Worm (Caenorhabditis elegans) whole organism, L3 larva: ENCODE measurements around the gene ric-3.

ENCODE experiments used
- R02D3.7 ChIP-seq: fragments of 150-350 bp; optimal IDR thresholded peaks from 2 replicates; lab custom pipeline; 2014; ENCODE audit warnings: missing biosample characterization, missing genetic modification characterization
- ZK546.5 ChIP-seq: sonication (generic microtip); optimal IDR thresholded peaks from 2 replicates; lab custom pipeline; 2017; ENCODE audit warnings: missing biosample characterization, missing genetic modification characterization
- ama-1 ChIP-seq: fragments of 150-350 bp; optimal IDR thresholded peaks from 2 replicates; lab custom pipeline; 2018
- ceh-28 ChIP-seq: fragments of 150-350 bp; optimal IDR thresholded peaks from 2 replicates; lab custom pipeline; 2014; ENCODE audit warnings: missing biosample characterization, missing genetic modification reagents, missing genetic modification characterization
- ceh-82 ChIP-seq: fragments of 150-350 bp; optimal IDR thresholded peaks from 2 replicates; lab custom pipeline; 2014; ENCODE audit warnings: missing biosample characterization, missing genetic modification characterization
- ceh-9 ChIP-seq: sonication (generic microtip); optimal IDR thresholded peaks from 2 replicates; lab custom pipeline; 2018; ENCODE audit warnings: missing biosample characterization, missing genetic modification characterization
- daf-12 ChIP-seq: fragments of 150-350 bp; optimal IDR thresholded peaks from 2 replicates; lab custom pipeline; 2014; ENCODE audit warnings: missing biosample characterization, missing genetic modification reagents, missing genetic modification characterization
- egl-27 ChIP-seq: sonication (generic microtip); optimal IDR thresholded peaks from 4 replicates; lab custom pipeline; 2017; ENCODE audit warnings: missing biosample characterization, missing genetic modification reagents, missing genetic modification characterization
- egl-5 ChIP-seq: fragments of 150-350 bp; optimal IDR thresholded peaks from 2 replicates; lab custom pipeline; 2017; ENCODE audit warnings: missing biosample characterization, missing genetic modification reagents, missing genetic modification characterization, inconsistent platforms
- elt-1 ChIP-seq: fragments of 150-350 bp; optimal IDR thresholded peaks from 2 replicates; lab custom pipeline; 2014; ENCODE audit warnings: missing biosample characterization, missing genetic modification characterization
- elt-2 ChIP-seq: sonication (generic microtip); optimal IDR thresholded peaks from 2 replicates; lab custom pipeline; 2016; ENCODE audit warnings: missing genetic modification reagents, mild to moderate bottlenecking, missing genetic modification characterization, missing compliant biosample characterization
- elt-3 ChIP-seq, 3 experiments: fragments of 150-350 bp in 1 of 3; sonication (generic microtip) in 2 of 3; optimal IDR thresholded peaks; 2 replicates in 2 of 3; 4 replicates in 1 of 3; lab custom pipeline; 2014 to 2017; ENCODE audit warnings: missing biosample characterization in 3 of 3, missing genetic modification characterization in 3 of 3
- eor-1 ChIP-seq, 2 experiments: fragments of 150-350 bp; optimal IDR thresholded peaks; 2 replicates each; lab custom pipeline; 2014 to 2018; ENCODE audit warnings: missing biosample characterization in 2 of 2, missing genetic modification characterization in 2 of 2
- fkh-10 ChIP-seq: sonication (generic microtip); optimal IDR thresholded peaks from 2 replicates; lab custom pipeline; 2017; ENCODE audit warnings: missing biosample characterization, missing genetic modification reagents, missing genetic modification characterization
- fkh-2 ChIP-seq: fragments of 150-350 bp; optimal IDR thresholded peaks from 2 replicates; lab custom pipeline; 2014; ENCODE audit warnings: missing biosample characterization, missing genetic modification reagents, missing genetic modification characterization
- fos-1 ChIP-seq: fragments of 150-350 bp; optimal IDR thresholded peaks from 2 replicates; lab custom pipeline; 2014; ENCODE audit warnings: missing biosample characterization, missing genetic modification characterization
- hmg-11 ChIP-seq: sonication (generic microtip); optimal IDR thresholded peaks from 2 replicates; lab custom pipeline; 2016; ENCODE audit warnings: missing genetic modification characterization, missing compliant biosample characterization
- jun-1 ChIP-seq: fragments of 150-350 bp; optimal IDR thresholded peaks from 2 replicates; lab custom pipeline; 2014; ENCODE audit warnings: missing biosample characterization, missing genetic modification reagents, missing genetic modification characterization
- lin-15B ChIP-seq: fragments of 150-350 bp; optimal IDR thresholded peaks from 2 replicates; lab custom pipeline; 2014; ENCODE audit warnings: missing biosample characterization, missing genetic modification characterization
- lsy-12 ChIP-seq: sonication (generic microtip); optimal IDR thresholded peaks from 2 replicates; lab custom pipeline; 2016; ENCODE audit warnings: mild to moderate bottlenecking, missing genetic modification characterization, missing compliant biosample characterization
- nfya-1 ChIP-seq: sonication (generic microtip); optimal IDR thresholded peaks from 2 replicates; lab custom pipeline; 2017; ENCODE audit warnings: missing genetic modification characterization, mild to moderate bottlenecking, missing compliant biosample characterization, antibody characterized with exemption, moderate library complexity; ENCODE audit not compliant: insufficient read depth
- nhr-12 ChIP-seq: fragments of 150-350 bp; optimal IDR thresholded peaks from 2 replicates; lab custom pipeline; 2014; ENCODE audit warnings: missing biosample characterization, missing genetic modification characterization
- nhr-23 ChIP-seq: fragments of 150-350 bp; optimal IDR thresholded peaks from 2 replicates; lab custom pipeline; 2014; ENCODE audit warnings: missing biosample characterization, missing genetic modification reagents, missing genetic modification characterization
- nhr-237 ChIP-seq: fragments of 150-350 bp; optimal IDR thresholded peaks from 2 replicates; lab custom pipeline; 2014; ENCODE audit warnings: missing biosample characterization, missing genetic modification characterization
- nhr-25 ChIP-seq: sonication (generic microtip); optimal IDR thresholded peaks from 2 replicates; lab custom pipeline; 2017; ENCODE audit warnings: missing biosample characterization, missing genetic modification characterization
- nhr-28 ChIP-seq: fragments of 150-350 bp; optimal IDR thresholded peaks from 2 replicates; lab custom pipeline; 2014; ENCODE audit warnings: missing biosample characterization, missing genetic modification characterization
- nhr-43 ChIP-seq: sonication (generic microtip); optimal IDR thresholded peaks from 2 replicates; lab custom pipeline; 2016; ENCODE audit warnings: mild to moderate bottlenecking, missing genetic modification characterization, missing compliant biosample characterization; ENCODE audit not compliant: poor library complexity, severe bottlenecking
- nhr-67 ChIP-seq: fragments of 150-350 bp; optimal IDR thresholded peaks from 2 replicates; lab custom pipeline; 2014; ENCODE audit warnings: missing biosample characterization, missing genetic modification characterization
- nhr-76 ChIP-seq: fragments of 150-350 bp; sonication (generic microtip); optimal IDR thresholded peaks from 5 replicates; lab custom pipeline; 2014; ENCODE audit warnings: missing biosample characterization, missing genetic modification characterization
- pha-4 ChIP-seq: fragments of 150-350 bp; optimal IDR thresholded peaks from 2 replicates; lab custom pipeline; 2014; ENCODE audit warnings: missing biosample characterization, missing genetic modification reagents, missing genetic modification characterization
- pqm-1 ChIP-seq: fragments of 150-350 bp; optimal IDR thresholded peaks from 2 replicates; lab custom pipeline; 2017; ENCODE audit warnings: missing biosample characterization, missing genetic modification characterization, inconsistent platforms
- sea-2 ChIP-seq: fragments of 150-350 bp; sonication (generic microtip); optimal IDR thresholded peaks from 4 replicates; lab custom pipeline; 2014; ENCODE audit warnings: missing biosample characterization, missing genetic modification reagents, missing genetic modification characterization
- skn-1 ChIP-seq: fragments of 150-350 bp; optimal IDR thresholded peaks from 2 replicates; lab custom pipeline; 2014; ENCODE audit warnings: missing biosample characterization, missing genetic modification characterization
- snpc-4 ChIP-seq: fragments of 150-350 bp; optimal IDR thresholded peaks from 2 replicates; lab custom pipeline; 2014; ENCODE audit warnings: missing biosample characterization, missing genetic modification characterization
- tbx-2 ChIP-seq: sonication (generic microtip); optimal IDR thresholded peaks from 2 replicates; lab custom pipeline; 2016; ENCODE audit warnings: mild to moderate bottlenecking, missing genetic modification characterization, missing compliant biosample characterization
- unc-39 ChIP-seq: sonication (generic microtip); optimal IDR thresholded peaks from 4 replicates; lab custom pipeline; 2017; ENCODE audit warnings: missing biosample characterization, missing genetic modification characterization
- zag-1 ChIP-seq: fragments of 150-350 bp; optimal IDR thresholded peaks from 2 replicates; lab custom pipeline; 2014; ENCODE audit warnings: missing biosample characterization, missing genetic modification characterization
- ztf-11 ChIP-seq: fragments of 150-350 bp; optimal IDR thresholded peaks from 2 replicates; lab custom pipeline; 2014; ENCODE audit warnings: missing biosample characterization, missing genetic modification characterization

The ric-3 gene

ce11 chrIV:7816402-7817102, 1.5 kb upstream of the ric-3 start:
- TF ChIP-seq pha-4 (tag; lab: Kevin White, UChicago) (peak; percentile 4), fos-1 (tag; lab: Kevin White, UChicago) (no peak), nhr-23 (no peak), nhr-43 (tag; lab: Kevin White, UChicago) (peak; percentile 38), egl-5 (peak; percentile 80), nhr-12 (no peak), nfya-1 (tag; lab: Kevin White, UChicago) (peak; percentile 11)

- TF ChIP-seq ceh-28 (tag; lab: Kevin White, UChicago): no peak
- TF ChIP-seq ztf-11: no peak
- TF ChIP-seq nhr-76: no peak
- no peak for TF ChIP-seq fos-1 (tag; lab: Kevin White, UChicago)
- TF ChIP-seq elt-3 (tag; optimal IDR thresholded peaks at IDR 0.05; lab: Kevin White, UChicago): no peak
- TF ChIP-seq skn-1 (tag; lab: Kevin White, UChicago): no peak
- no peak for TF ChIP-seq elt-2 (tag; lab: Kevin White, UChicago)
Measured at ce11 chrIV:7822524-7822923, 4.5 kb downstream of the ric-3 start, which contains the start of gene T14A8.2. T14A8.2 (minus strand) TSS chrIV:7822624.

ce11 chrIV:7824649-7825048, 6.6 kb downstream of the ric-3 start:
- TF ChIP-seq nhr-25: peak; percentile 16
- no peak for TF ChIP-seq nhr-43 (tag; lab: Kevin White, UChicago)
- TF ChIP-seq nhr-23: peak; percentile 53

ce11 chrIV:7829275-7829938, 11.4 kb downstream of the ric-3 start, which contains the start of gene C06A6.4:
C06A6.4 (minus strand) TSS chrIV:7829298.
- TF ChIP-seq ama-1: no peak
- no peak for TF ChIP-seq nhr-12
- TF ChIP-seq elt-2 (tag; lab: Kevin White, UChicago): peak; percentile 83
- TF ChIP-seq zag-1: no peak
- TF ChIP-seq ceh-82 (tag; lab: Kevin White, UChicago): no peak

- no peak for TF ChIP-seq ceh-9 (tag; lab: Kevin White, UChicago)
- no peak for TF ChIP-seq unc-39 (tag; lab: Kevin White, UChicago)
- TF ChIP-seq R02D3.7 (tag; lab: Kevin White, UChicago): no peak
- TF ChIP-seq nhr-12: no peak
- TF ChIP-seq lsy-12 (tag; lab: Kevin White, UChicago): no peak
- TF ChIP-seq elt-2 (tag; lab: Kevin White, UChicago): peak; percentile 41
- peak; percentile 80 for TF ChIP-seq pha-4 (tag; lab: Kevin White, UChicago)
- no peak for TF ChIP-seq jun-1 (tag; lab: Kevin White, UChicago)
- TF ChIP-seq egl-27: no peak
- TF ChIP-seq ZK546.5 (tag; lab: Kevin White, UChicago): no peak
- no peak for TF ChIP-seq fkh-2 (tag; lab: Kevin White, UChicago)
- TF ChIP-seq zag-1: no peak
- no peak for TF ChIP-seq fos-1 (tag; lab: Kevin White, UChicago)
- no peak for TF ChIP-seq ceh-28 (tag; lab: Kevin White, UChicago)
- TF ChIP-seq tbx-2 (tag; lab: Kevin White, UChicago): no peak
- TF ChIP-seq ama-1: no peak
- TF ChIP-seq nhr-28 (tag; lab: Kevin White, UChicago): no peak
- peak; percentile 42 for TF ChIP-seq nfya-1 (tag; lab: Kevin White, UChicago)
- peak; percentile 38 for TF ChIP-seq snpc-4
- TF ChIP-seq egl-5: peak; percentile 57
- no peak for TF ChIP-seq nhr-67
- TF ChIP-seq pqm-1: no peak
- no peak for TF ChIP-seq nhr-23
- no peak for TF ChIP-seq sea-2 (GFP tag; lab: Kevin White, UChicago)
- peak; percentile 43 for TF ChIP-seq lin-15B (tag; lab: Kevin White, UChicago)
- TF ChIP-seq nhr-43 (tag; lab: Kevin White, UChicago): no peak
- TF ChIP-seq eor-1 (tag; optimal IDR thresholded peaks at IDR 0.05; lab: Kevin White, UChicago): no peak
- TF ChIP-seq hmg-11: peak; percentile 23
- TF ChIP-seq fkh-10: no peak
- TF ChIP-seq daf-12 (tag; lab: Kevin White, UChicago): no peak
- no peak for TF ChIP-seq elt-1 (tag; lab: Kevin White, UChicago)
- no peak for TF ChIP-seq ceh-82 (tag; lab: Kevin White, UChicago)
- TF ChIP-seq nhr-237 (tag; lab: Kevin White, UChicago): no peak
Measured at ce11 chrIV:7830151-7830550, 12.1 kb downstream of the ric-3 start, which contains the start of gene mvb-12. mvb-12 (plus strand) TSS chrIV:7830525.
